Worm (Caenorhabditis elegans) whole organism, young adult: ENCODE results near the gene nas-17.

ENCODE experiments used
- hmg-1.2 ChIP-seq: fragments of 200-800 bp; sonication (Bioruptor generic); IDR thresholded peaks from 2 replicates; pipeline ENCODE4 v1.3.6; 2022; ENCODE audit warnings: missing genetic modification reagents, missing genetic modification characterization, missing compliant biosample characterization
- pha-4 ChIP-seq: fragments of 150-350 bp; sonication (generic microtip); optimal IDR thresholded peaks from 2 replicates; lab custom pipeline; 2014; ENCODE audit warnings: missing biosample characterization, missing genetic modification reagents, missing genetic modification characterization
- snpc-4 ChIP-seq, 5 experiments: fragments of 150-350 bp in 1 of 5; sonication (generic microtip) in 4 of 5; optimal IDR thresholded peaks; 2 replicates each; lab custom pipeline; 2014 to 2018; ENCODE audit warnings: missing genetic modification characterization in 5 of 5, missing biosample characterization in 3 of 5, antibody characterized with exemption in 2 of 5, mild to moderate bottlenecking in 2 of 5, missing compliant biosample characterization in 2 of 5, missing genotype in 2 of 5, moderate library complexity in 2 of 5, missing genetic modification reagents in 1 of 5
- unc-62 ChIP-seq: fragments of 150-350 bp; optimal IDR thresholded peaks from 2 replicates; lab custom pipeline; 2014; ENCODE audit warnings: missing biosample characterization, missing genetic modification reagents, missing genetic modification characterization
- ztf-6 ChIP-seq: fragments of 200-800 bp; sonication (Bioruptor generic); IDR thresholded peaks from 2 replicates; pipeline ENCODE4 v1.3.6; 2022; ENCODE audit warnings: missing genetic modification reagents, missing genetic modification characterization, missing compliant biosample characterization

- TF ChIP-seq pha-4 (tag; lab: Kevin White, UChicago) = no peak
- TF ChIP-seq unc-62 (GFP tag; lab: Kevin White, UChicago) = no peak
- TF ChIP-seq ztf-6 (GFP tag; lab: Robert Waterston, UW) = no peak
- TF ChIP-seq hmg-1.2 (GFP tag; lab: Robert Waterston, UW) = no peak
- TF ChIP-seq snpc-4 (GFP tag; optimal IDR thresholded peaks at IDR 0.05; lab: Kevin White, UChicago) = no peak
- no peak for TF ChIP-seq snpc-4 (tag; optimal IDR thresholded peaks at IDR 0.05; lab: Kevin White, UChicago)
These were observed 8.5 kb downstream of the nas-17 start, which contains the start of gene K03B8.6 for ce11 chrV:11407251-11407650.
